Worm (Caenorhabditis elegans) whole organism, young adult: ENCODE results near the gene C18H9.5.

Source experiments
- B0035.1 ChIP-seq: sonication (generic microtip); optimal IDR thresholded peaks from 2 replicates; lab custom pipeline; 2016; ENCODE audit warnings: missing genetic modification characterization, mild to moderate bottlenecking, missing compliant biosample characterization, missing genotype, missing genetic modification reagents
- F55B11.4 ChIP-seq: sonication (generic microtip); optimal IDR thresholded peaks from 2 replicates; lab custom pipeline; 2016; ENCODE audit warnings: missing compliant biosample characterization, missing genetic modification characterization, borderline replicate concordance; ENCODE audit not compliant: insufficient read depth
- aptf-3 ChIP-seq: fragments of 200-800 bp; sonication (Bioruptor generic); IDR thresholded peaks from 2 replicates; pipeline ENCODE4 v1.3.6; 2022; ENCODE audit warnings: missing genetic modification characterization, missing compliant biosample characterization
- ceh-91 ChIP-seq: fragments of 200-800 bp; sonication (Bioruptor generic); IDR thresholded peaks from 2 replicates; pipeline ENCODE4 v1.3.6; 2022; ENCODE audit warnings: missing genetic modification reagents, missing genetic modification characterization, missing compliant biosample characterization
- pha-4 ChIP-seq: fragments of 150-350 bp; sonication (generic microtip); optimal IDR thresholded peaks from 2 replicates; lab custom pipeline; 2014; ENCODE audit warnings: missing biosample characterization, missing genetic modification reagents, missing genetic modification characterization
- snpc-3.4 ChIP-seq: sonication (generic microtip); optimal IDR thresholded peaks from 2 replicates; lab custom pipeline; 2017; ENCODE audit warnings: missing genetic modification characterization, mild to moderate bottlenecking, missing compliant biosample characterization, antibody characterized with exemption, moderate library complexity, missing genotype, missing genetic modification reagents
- snpc-4 ChIP-seq, 5 experiments: fragments of 150-350 bp in 1 of 5; sonication (generic microtip) in 4 of 5; optimal IDR thresholded peaks; 2 replicates each; lab custom pipeline; 2014 to 2018; ENCODE audit warnings: missing genetic modification characterization in 5 of 5, missing biosample characterization in 3 of 5, antibody characterized with exemption in 2 of 5, mild to moderate bottlenecking in 2 of 5, missing compliant biosample characterization in 2 of 5, missing genotype in 2 of 5, moderate library complexity in 2 of 5, missing genetic modification reagents in 1 of 5
- sptf-2 ChIP-seq: fragments of 200-800 bp; sonication (Bioruptor generic); optimal IDR thresholded peaks from 2 replicates; lab custom pipeline; 2018; ENCODE audit warnings: mild to moderate bottlenecking, missing genetic modification characterization, missing compliant biosample characterization
- unc-130 ChIP-seq: sonication (generic microtip); optimal IDR thresholded peaks from 2 replicates; lab custom pipeline; 2016; ENCODE audit warnings: missing genetic modification reagents, missing genetic modification characterization, missing compliant biosample characterization
- unc-62 ChIP-seq: fragments of 150-350 bp; optimal IDR thresholded peaks from 2 replicates; lab custom pipeline; 2014; ENCODE audit warnings: missing biosample characterization, missing genetic modification reagents, missing genetic modification characterization
- ztf-25 ChIP-seq: fragments of 200-800 bp; sonication (Bioruptor generic); IDR thresholded peaks from 2 replicates; pipeline ENCODE4 v1.3.6; 2022; ENCODE audit warnings: missing genetic modification reagents, missing genetic modification characterization, missing compliant biosample characterization
- ztf-6 ChIP-seq: fragments of 200-800 bp; sonication (Bioruptor generic); IDR thresholded peaks from 2 replicates; pipeline ENCODE4 v1.3.6; 2022; ENCODE audit warnings: missing genetic modification reagents, missing genetic modification characterization, missing compliant biosample characterization

DNA sequence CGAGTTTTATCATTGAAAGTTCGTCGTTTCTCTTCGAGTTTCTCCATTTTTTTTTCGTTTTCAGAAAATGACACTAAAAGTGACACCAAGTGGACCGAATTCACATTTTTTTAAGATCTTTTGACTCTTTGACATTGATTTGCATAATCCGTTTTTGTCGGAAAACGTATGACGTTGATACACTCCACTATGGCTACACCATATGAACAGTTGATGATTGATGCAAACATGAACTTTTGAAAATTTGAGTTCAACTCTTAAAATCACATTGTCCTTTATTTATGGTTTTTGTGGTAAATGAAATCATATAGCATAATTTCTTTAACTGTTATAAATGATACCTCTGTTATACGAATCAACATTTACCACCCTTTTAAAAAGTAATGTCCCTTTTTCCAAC lies 36.6 kb downstream of the C18H9.5 start, which contains the start of gene T19D12.10:
- TF ChIP-seq sptf-2 (GFP tag; lab: Kevin White, UChicago) (no peak), ztf-6 (GFP tag; lab: Robert Waterston, UW) (no peak), unc-130 (GFP tag; lab: Kevin White, UChicago) (no peak), aptf-3 (no peak), B0035.1 (no peak), snpc-3.4 (tag; lab: Kevin White, UChicago) (no peak), unc-62 (GFP tag; lab: Kevin White, UChicago) (no peak), ztf-25 (GFP tag; lab: Robert Waterston, UW) (no peak), snpc-4 (GFP tag; optimal IDR thresholded peaks at IDR 0.05; lab: Kevin White, UChicago) (no peak), snpc-4 (tag; optimal IDR thresholded peaks at IDR 0.05; lab: Kevin White, UChicago) (no peak), pha-4 (tag; lab: Kevin White, UChicago) (no peak), F55B11.4 (tag; lab: Kevin White, UChicago) (no peak), ceh-91 (no peak)
